Worm (Caenorhabditis elegans): ENCODE data around the gene C18D1.2.

Gene C18D1.2

ce11 chrII:10019669-10020068 is 37.1 kb upstream of the C18D1.2 start:
- TF ChIP-seq ztf-26 (tag; optimal IDR thresholded peaks at IDR 0.05) = peak; percentile 52
- no peak for TF ChIP-seq repo-1 (tag; optimal IDR thresholded peaks at IDR 0.05)
- no peak for TF ChIP-seq hlh-12 (tag; optimal IDR thresholded peaks at IDR 0.05)
- no peak for TF ChIP-seq Y79H2A.3 (GFP tag; conservative IDR thresholded peaks at IDR 0.05)
- TF ChIP-seq ama-1 (optimal IDR thresholded peaks at IDR 0.05) = no peak
- no peak for TF ChIP-seq ama-1 (GFP tag; optimal IDR thresholded peaks at IDR 0.05)
- no peak for TF ChIP-seq ZK185.1 (tag; optimal IDR thresholded peaks at IDR 0.05; ENCODE audit: poor library complexity, severe bottlenecking)
- no peak for TF ChIP-seq dox-1 (GFP tag; IDR thresholded peaks at IDR 0.05)
- TF ChIP-seq Y53G8AR.9 (GFP tag; conservative IDR thresholded peaks at IDR 0.05) = no peak
- no peak for TF ChIP-seq mes-4 (tag; optimal IDR thresholded peaks at IDR 0.05)
- no peak for TF ChIP-seq aptf-3 (GFP tag; IDR thresholded peaks at IDR 0.05)
- no peak for TF ChIP-seq cebp-1 (GFP tag; IDR thresholded peaks at IDR 0.05)
- peak; percentile 49 for TF ChIP-seq cebp-1 (tag; optimal IDR thresholded peaks at IDR 0.05)
- TF ChIP-seq dpl-1 (GFP tag; optimal IDR thresholded peaks at IDR 0.05) = no peak
- no peak for TF ChIP-seq madf-8 (GFP tag; conservative IDR thresholded peaks at IDR 0.05)
- TF ChIP-seq snpc-1.1 (tag; optimal IDR thresholded peaks at IDR 0.05; ENCODE audit: insufficient read depth) = no peak
- no peak for TF ChIP-seq sdz-38 (tag; optimal IDR thresholded peaks at IDR 0.05)
- TF ChIP-seq hsf-1 (GFP tag; IDR thresholded peaks at IDR 0.05) = no peak
- no peak for TF ChIP-seq sptf-2 (GFP tag; optimal IDR thresholded peaks at IDR 0.05)
- no peak for TF ChIP-seq B0019.2 (GFP tag; conservative IDR thresholded peaks at IDR 0.05)
- no peak for TF ChIP-seq F37B4.10 (GFP tag; IDR thresholded peaks at IDR 0.05)
- no peak for TF ChIP-seq ztf-18 (tag; optimal IDR thresholded peaks at IDR 0.05)
- TF ChIP-seq cebp-2 (GFP tag; IDR thresholded peaks at IDR 0.05) = no peak
- no peak for TF ChIP-seq unc-130 (GFP tag; optimal IDR thresholded peaks at IDR 0.05)
- no peak for TF ChIP-seq atf-7 (tag; optimal IDR thresholded peaks at IDR 0.05)
- TF ChIP-seq tlf-1 (GFP tag; optimal IDR thresholded peaks at IDR 0.05) = no peak
- no peak for TF ChIP-seq madf-10 (tag; optimal IDR thresholded peaks at IDR 0.05)
- no peak for TF ChIP-seq him-1 (tag; optimal IDR thresholded peaks at IDR 0.05)
- TF ChIP-seq ztf-22 (GFP tag; optimal IDR thresholded peaks at IDR 0.05) = no peak
- TF ChIP-seq somi-1 (GFP tag; optimal IDR thresholded peaks at IDR 0.05) = peak; percentile 15
- TF ChIP-seq tbx-9 (tag; optimal IDR thresholded peaks at IDR 0.05; ENCODE audit: borderline replicate concordance) = no peak
- TF ChIP-seq nfya-1 (tag; optimal IDR thresholded peaks at IDR 0.05; ENCODE audit: borderline replicate concordance, insufficient read depth) = no peak
- peak; percentile 25 for TF ChIP-seq lin-40 (tag; optimal IDR thresholded peaks at IDR 0.05)
- no peak for TF ChIP-seq athp-1 (tag; optimal IDR thresholded peaks at IDR 0.05)
- no peak for TF ChIP-seq dpff-1 (tag; optimal IDR thresholded peaks at IDR 0.05)
- TF ChIP-seq nhr-179 (tag; optimal IDR thresholded peaks at IDR 0.05) = no peak
- no peak for TF ChIP-seq lir-1 (GFP tag; conservative IDR thresholded peaks at IDR 0.05)
- peak; percentile 23 for TF ChIP-seq nhr-80 (tag; optimal IDR thresholded peaks at IDR 0.05)
- no peak for TF ChIP-seq aptf-2 (GFP tag; conservative IDR thresholded peaks at IDR 0.05)
- no peak for TF ChIP-seq F39B2.1 (GFP tag; IDR thresholded peaks at IDR 0.05)
- no peak for TF ChIP-seq nhr-27 (tag; optimal IDR thresholded peaks at IDR 0.05)
- no peak for TF ChIP-seq lsl-1 (GFP tag; optimal IDR thresholded peaks at IDR 0.05)
- TF ChIP-seq snpc-3.4 (tag; optimal IDR thresholded peaks at IDR 0.05) = no peak
- TF ChIP-seq nfyb-1 (GFP tag; IDR thresholded peaks at IDR 0.05) = no peak
- no peak for TF ChIP-seq zfh-2 (GFP tag; conservative IDR thresholded peaks at IDR 0.05)
- TF ChIP-seq T26A5.8 (tag; optimal IDR thresholded peaks at IDR 0.05) = no peak
- TF ChIP-seq K11D2.4 (GFP tag; IDR thresholded peaks at IDR 0.05) = peak; percentile 78
- TF ChIP-seq F57A8.1 (GFP tag; optimal IDR thresholded peaks at IDR 0.05) = no peak
